Worm (Caenorhabditis elegans) whole organism, late embryonic: ENCODE measurements around the gene T16H12.2.

ENCODE experiments used
- ama-1 ChIP-seq: fragments of 150-350 bp; optimal IDR thresholded peaks from 2 replicates; lab custom pipeline; 2014
- ceh-30 ChIP-seq: fragments of 150-350 bp; optimal IDR thresholded peaks from 2 replicates; lab custom pipeline; 2014; ENCODE audit warnings: missing biosample characterization, missing genetic modification characterization
- ceh-48 ChIP-seq: sonication (generic microtip); optimal IDR thresholded peaks from 2 replicates; lab custom pipeline; 2016; ENCODE audit warnings: missing genetic modification characterization, inconsistent platforms, missing compliant biosample characterization
- dmd-4 ChIP-seq: sonication (generic microtip); optimal IDR thresholded peaks from 2 replicates; lab custom pipeline; 2016; ENCODE audit warnings: borderline replicate concordance, missing genetic modification characterization, missing compliant biosample characterization
- nhr-11 ChIP-seq: fragments of 150-350 bp; optimal IDR thresholded peaks from 2 replicates; lab custom pipeline; 2014; ENCODE audit warnings: missing biosample characterization, missing genetic modification characterization
- pag-3 ChIP-seq: sonication (generic microtip); optimal IDR thresholded peaks from 2 replicates; lab custom pipeline; 2016; ENCODE audit warnings: missing compliant biosample characterization, missing genetic modification characterization, borderline replicate concordance
- pat-9 ChIP-seq: fragments of 200-800 bp; sonication (Bioruptor generic); optimal IDR thresholded peaks from 2 replicates; lab custom pipeline; 2018; ENCODE audit warnings: mild to moderate bottlenecking, missing genetic modification characterization, moderate library complexity, missing compliant biosample characterization
- pqm-1 ChIP-seq: sonication (generic microtip); optimal IDR thresholded peaks from 2 replicates; lab custom pipeline; 2016; ENCODE audit warnings: missing genetic modification characterization, missing compliant biosample characterization
- tbx-2 ChIP-seq: sonication (generic microtip); optimal IDR thresholded peaks from 2 replicates; lab custom pipeline; 2016; ENCODE audit warnings: missing genetic modification characterization, missing compliant biosample characterization
- unc-42 ChIP-seq: sonication (generic microtip); optimal IDR thresholded peaks from 2 replicates; lab custom pipeline; 2016; ENCODE audit warnings: missing genotype, missing genetic modification characterization, missing compliant biosample characterization
- zip-5 ChIP-seq: sonication (generic microtip); optimal IDR thresholded peaks from 2 replicates; lab custom pipeline; 2016; ENCODE audit warnings: missing genetic modification characterization, missing compliant biosample characterization

- no peak for TF ChIP-seq ceh-30
- no peak for TF ChIP-seq unc-42 (tag; lab: Kevin White, UChicago)
- no peak for TF ChIP-seq dmd-4 (tag; lab: Kevin White, UChicago)
- no peak for TF ChIP-seq ama-1 (lab: Kevin White, UChicago)
- TF ChIP-seq zip-5 (tag; lab: Kevin White, UChicago), result no peak
- no peak for TF ChIP-seq pag-3 (tag; lab: Kevin White, UChicago)
- TF ChIP-seq pat-9, result no peak
- TF ChIP-seq nhr-11 (tag; lab: Kevin White, UChicago), result no peak
- TF ChIP-seq pqm-1 (tag; lab: Kevin White, UChicago), result no peak
- no peak for TF ChIP-seq ceh-48 (tag; lab: Kevin White, UChicago)
- no peak for TF ChIP-seq tbx-2 (tag; lab: Kevin White, UChicago)
These were observed 22.9 kb downstream of the T16H12.2 start, which contains the start of gene T16H12.9 for ce11 chrIII:10108995-10109394.
